Fruit fly (Drosophila melanogaster) whole organism, embryonic: Measurements from ENCODE around the gene Taf2.

Experiments
- CG11560 ChIP-seq: fragments of 200-800 bp; sonication (Bioruptor generic); IDR thresholded peaks from 3 replicates; pipeline ENCODE4 v1.3.6; 2022; ENCODE audit warnings: missing biosample characterization, missing genetic modification characterization
- CG15479 ChIP-seq: fragments of 200-800 bp; sonication (Bioruptor generic); optimal IDR thresholded peaks from 3 replicates; lab custom pipeline; 2019; ENCODE audit warnings: missing biosample characterization, mild to moderate bottlenecking, missing genetic modification characterization, moderate library complexity
- CG16779 ChIP-seq: fragments of 200-800 bp; sonication (Bioruptor generic); IDR thresholded peaks from 2 replicates; pipeline ENCODE4 v1.3.6; 2022; ENCODE audit warnings: missing biosample characterization, missing genetic modification characterization
- CG17912 ChIP-seq: fragments of 200-800 bp; sonication (Bioruptor generic); optimal IDR thresholded peaks from 2 replicates; lab custom pipeline; 2018; ENCODE audit warnings: missing biosample characterization, mild to moderate bottlenecking, missing genetic modification characterization
- CG1792 ChIP-seq: fragments of 200-800 bp; sonication (Bioruptor generic); optimal IDR thresholded peaks from 2 replicates; lab custom pipeline; 2016; ENCODE audit warnings: missing biosample characterization, missing genetic modification characterization
- CG18011 ChIP-seq: fragments of 200-800 bp; sonication (Bioruptor generic); optimal IDR thresholded peaks from 2 replicates; lab custom pipeline; 2017; ENCODE audit warnings: missing biosample characterization, missing genetic modification characterization, mild to moderate bottlenecking, moderate library complexity, missing genotype
- CG18764 ChIP-seq: fragments of 200-800 bp; sonication (Bioruptor generic); optimal IDR thresholded peaks from 3 replicates; lab custom pipeline; 2016; ENCODE audit warnings: missing biosample characterization, missing genetic modification characterization
- CG34224 ChIP-seq: fragments of 200-800 bp; sonication (Bioruptor generic); IDR thresholded peaks from 3 replicates; pipeline ENCODE4 v1.3.6; 2022; ENCODE audit warnings: missing biosample characterization, missing genetic modification characterization; ENCODE audit not compliant: partially characterized antibody
- CG34422 ChIP-seq: fragments of 200-800 bp; sonication (Bioruptor generic); IDR thresholded peaks from 3 replicates; pipeline ENCODE4 v1.3.6; 2022; ENCODE audit warnings: missing biosample characterization, missing genetic modification characterization
- CG4404 ChIP-seq: fragments of 200-800 bp; sonication (Bioruptor generic); IDR thresholded peaks from 2 replicates; pipeline ENCODE4 v1.3.6; 2022; ENCODE audit warnings: missing biosample characterization, missing genetic modification characterization
- CG6813 ChIP-seq: fragments of 200-800 bp; sonication (Bioruptor generic); optimal IDR thresholded peaks from 2 replicates; lab custom pipeline; 2017; ENCODE audit warnings: missing biosample characterization, missing genetic modification characterization, mild to moderate bottlenecking, moderate library complexity, missing genetic modification reagents
- CG7839 ChIP-seq: fragments of 200-800 bp; sonication (Bioruptor generic); optimal IDR thresholded peaks from 3 replicates; lab custom pipeline; 2018; ENCODE audit warnings: missing biosample characterization, mild to moderate bottlenecking, missing genetic modification characterization, moderate library complexity
- CHES-1-like ChIP-seq: fragments of 200-800 bp; sonication (Bioruptor generic); optimal IDR thresholded peaks from 2 replicates; lab custom pipeline; 2016; ENCODE audit warnings: missing biosample characterization, missing genetic modification characterization
- Camta ChIP-seq: fragments of 200-800 bp; sonication (Bioruptor generic); optimal IDR thresholded peaks from 2 replicates; lab custom pipeline; 2016; ENCODE audit warnings: missing biosample characterization, missing genetic modification characterization
- D ChIP-seq, 2 experiments: fragments of 200-800 bp in 1 of 2; fragments of >200 bp in 1 of 2; sonication (Bioruptor generic) in 1 of 2; optimal IDR thresholded peaks; 2 replicates in 1 of 2; 3 replicates in 1 of 2; lab custom pipeline; 2017; ENCODE audit warnings: mild to moderate bottlenecking in 1 of 2, missing biosample characterization in 1 of 2, missing genetic modification characterization in 1 of 2, missing genetic modification reagents in 1 of 2
- Eip74EF ChIP-seq, 2 experiments: fragments of 200-800 bp in 1 of 2; fragments of >200 bp in 1 of 2; sonication (Bioruptor generic) in 1 of 2; optimal IDR thresholded peaks; 2 replicates each; lab custom pipeline; 2017 to 2019; ENCODE audit warnings: missing biosample characterization in 2 of 2, missing genetic modification characterization in 2 of 2, mild to moderate bottlenecking in 1 of 2, moderate library complexity in 1 of 2
- Ets65A ChIP-seq: fragments of 200-800 bp; sonication (Bioruptor generic); peaks from one replicate; lab custom pipeline; 2016; ENCODE audit warnings: missing biosample characterization, missing genetic modification characterization
- Ets97D ChIP-seq: fragments of 200-800 bp; sonication (Bioruptor generic); optimal IDR thresholded peaks from 3 replicates; lab custom pipeline; 2016; ENCODE audit warnings: missing biosample characterization, missing genetic modification characterization
- Fer2 ChIP-seq: fragments of 200-800 bp; sonication (Bioruptor generic); optimal IDR thresholded peaks from 2 replicates; lab custom pipeline; 2018; ENCODE audit warnings: missing biosample characterization, mild to moderate bottlenecking, missing genetic modification characterization, moderate library complexity
- Hand ChIP-seq: fragments of 200-800 bp; sonication (Bioruptor generic); optimal IDR thresholded peaks from 2 replicates; lab custom pipeline; 2017; ENCODE audit warnings: mild to moderate bottlenecking, missing biosample characterization, missing genetic modification reagents, missing genetic modification characterization
- Hr3 ChIP-seq: fragments of 200-800 bp; sonication (Bioruptor generic); optimal IDR thresholded peaks from 3 replicates; lab custom pipeline; 2016; ENCODE audit warnings: missing biosample characterization, missing genetic modification characterization
- Oaz ChIP-seq: fragments of 200-800 bp; sonication (Bioruptor generic); IDR thresholded peaks from 2 replicates; pipeline ENCODE4 v1.3.6; 2022; ENCODE audit warnings: missing biosample characterization, missing genetic modification characterization
- Oli ChIP-seq: fragments of 200-800 bp; sonication (Bioruptor generic); optimal IDR thresholded peaks from 2 replicates; lab custom pipeline; 2018; ENCODE audit warnings: missing biosample characterization, mild to moderate bottlenecking, missing genetic modification characterization, moderate library complexity
- Poxn ChIP-seq: fragments of 200-800 bp; sonication (Bioruptor generic); IDR thresholded peaks from 2 replicates; pipeline ENCODE4 v1.3.6; 2022; ENCODE audit warnings: missing biosample characterization, missing genetic modification characterization
- Scr ChIP-seq: fragments of 200-800 bp; sonication (Bioruptor generic); IDR thresholded peaks from 2 replicates; pipeline ENCODE4 v1.3.6; 2022; ENCODE audit warnings: missing biosample characterization, missing genetic modification characterization; ENCODE audit not compliant: partially characterized antibody
- Spps ChIP-seq: fragments of 200-800 bp; sonication (Bioruptor generic); optimal IDR thresholded peaks from 2 replicates; lab custom pipeline; 2018; ENCODE audit warnings: missing biosample characterization, mild to moderate bottlenecking, missing genetic modification characterization
- Vsx1 ChIP-seq: fragments of 200-800 bp; sonication (Bioruptor generic); optimal IDR thresholded peaks from 2 replicates; lab custom pipeline; 2017; ENCODE audit warnings: missing biosample characterization, mild to moderate bottlenecking, missing genetic modification characterization, missing genetic modification reagents
- ap ChIP-seq: fragments of 200-800 bp; sonication (Bioruptor generic); IDR thresholded peaks from 2 replicates; pipeline ENCODE4 v1.3.6; 2022; ENCODE audit warnings: missing biosample characterization, missing genetic modification characterization
- ash1 ChIP-seq: fragments of 200-800 bp; sonication (Bioruptor generic); optimal IDR thresholded peaks from 2 replicates; lab custom pipeline; 2018; ENCODE audit warnings: missing biosample characterization, mild to moderate bottlenecking, missing genetic modification characterization
- bab2 ChIP-seq: fragments of 200-800 bp; sonication (Bioruptor generic); optimal IDR thresholded peaks from 2 replicates; lab custom pipeline; 2016; ENCODE audit warnings: missing biosample characterization, missing genetic modification characterization
- bcd ChIP-seq: fragments of 200-800 bp; sonication (Bioruptor generic); optimal IDR thresholded peaks from 2 replicates; lab custom pipeline; 2017; ENCODE audit warnings: missing biosample characterization, mild to moderate bottlenecking, missing genetic modification characterization
- crp ChIP-seq, 2 experiments: fragments of 200-800 bp; sonication (Bioruptor generic); optimal IDR thresholded peaks; 2 replicates in 1 of 2; 3 replicates in 1 of 2; lab custom pipeline; 2017; ENCODE audit warnings: missing biosample characterization in 2 of 2, missing genetic modification characterization in 2 of 2, mild to moderate bottlenecking in 1 of 2, moderate library complexity in 1 of 2
- emc ChIP-seq: fragments of 200-800 bp; sonication (Bioruptor generic); optimal IDR thresholded peaks from 2 replicates; lab custom pipeline; 2016; ENCODE audit warnings: missing biosample characterization, missing genetic modification characterization
- ems ChIP-seq: fragments of 200-800 bp; sonication (Bioruptor generic); optimal IDR thresholded peaks from 3 replicates; lab custom pipeline; 2016; ENCODE audit warnings: missing biosample characterization, missing genetic modification characterization
- fd96Cb ChIP-seq: fragments of 200-800 bp; sonication (Bioruptor generic); optimal IDR thresholded peaks from 2 replicates; lab custom pipeline; 2018; ENCODE audit warnings: missing biosample characterization, mild to moderate bottlenecking, missing genetic modification characterization, moderate library complexity
- hb ChIP-seq: fragments of 200-800 bp; sonication (Bioruptor generic); IDR thresholded peaks from 3 replicates; pipeline ENCODE4 v1.3.6; 2022; ENCODE audit warnings: missing biosample characterization, missing genetic modification characterization; ENCODE audit not compliant: partially characterized antibody
- klu ChIP-seq: fragments of 200-800 bp; sonication (Bioruptor generic); IDR thresholded peaks from 2 replicates; pipeline ENCODE4 v1.3.6; 2022; ENCODE audit warnings: missing biosample characterization, missing genetic modification characterization
- mirr ChIP-seq: fragments of 200-800 bp; sonication (Bioruptor generic); optimal IDR thresholded peaks from 3 replicates; lab custom pipeline; 2018; ENCODE audit warnings: missing biosample characterization, mild to moderate bottlenecking, missing genetic modification characterization
- pzg ChIP-seq: fragments of 200-800 bp; sonication (Bioruptor generic); optimal IDR thresholded peaks from 3 replicates; lab custom pipeline; 2018; ENCODE audit warnings: missing biosample characterization, mild to moderate bottlenecking, missing genetic modification characterization, moderate library complexity
- row ChIP-seq: fragments of 200-800 bp; sonication (Bioruptor generic); IDR thresholded peaks from 3 replicates; pipeline ENCODE4 v1.3.6; 2022; ENCODE audit warnings: missing biosample characterization, missing genetic modification characterization
- sisA ChIP-seq: fragments of 200-800 bp; sonication (Bioruptor generic); IDR thresholded peaks from 2 replicates; pipeline ENCODE4 v1.3.6; 2022; ENCODE audit warnings: missing biosample characterization, missing genetic modification characterization
- stc ChIP-seq: fragments of 200-800 bp; sonication (Bioruptor generic); IDR thresholded peaks from 2 replicates; pipeline ENCODE4 v1.3.6; 2022; ENCODE audit warnings: missing biosample characterization, missing genetic modification characterization
- ttk ChIP-seq: fragments of 200-800 bp; sonication (Bioruptor generic); IDR thresholded peaks from 2 replicates; pipeline ENCODE4 v2.1.2; 2022; ENCODE audit warnings: missing biosample characterization, missing genetic modification characterization
- unc-4 ChIP-seq: fragments of 200-800 bp; sonication (Bioruptor generic); IDR thresholded peaks from 2 replicates; pipeline ENCODE4 v1.3.6; 2022; ENCODE audit warnings: missing biosample characterization, missing genetic modification characterization; ENCODE audit not compliant: partially characterized antibody
- vfl ChIP-seq: fragments of 200-800 bp; sonication (Bioruptor generic); optimal IDR thresholded peaks from 2 replicates; lab custom pipeline; 2016; ENCODE audit warnings: missing biosample characterization, missing genetic modification characterization
- zen2 ChIP-seq: fragments of 200-800 bp; sonication (Bioruptor generic); IDR thresholded peaks from 3 replicates; pipeline ENCODE4 v1.3.6; 2022; ENCODE audit warnings: missing biosample characterization, missing genetic modification characterization; ENCODE audit not compliant: partially characterized antibody

The Taf2 gene

DNA sequence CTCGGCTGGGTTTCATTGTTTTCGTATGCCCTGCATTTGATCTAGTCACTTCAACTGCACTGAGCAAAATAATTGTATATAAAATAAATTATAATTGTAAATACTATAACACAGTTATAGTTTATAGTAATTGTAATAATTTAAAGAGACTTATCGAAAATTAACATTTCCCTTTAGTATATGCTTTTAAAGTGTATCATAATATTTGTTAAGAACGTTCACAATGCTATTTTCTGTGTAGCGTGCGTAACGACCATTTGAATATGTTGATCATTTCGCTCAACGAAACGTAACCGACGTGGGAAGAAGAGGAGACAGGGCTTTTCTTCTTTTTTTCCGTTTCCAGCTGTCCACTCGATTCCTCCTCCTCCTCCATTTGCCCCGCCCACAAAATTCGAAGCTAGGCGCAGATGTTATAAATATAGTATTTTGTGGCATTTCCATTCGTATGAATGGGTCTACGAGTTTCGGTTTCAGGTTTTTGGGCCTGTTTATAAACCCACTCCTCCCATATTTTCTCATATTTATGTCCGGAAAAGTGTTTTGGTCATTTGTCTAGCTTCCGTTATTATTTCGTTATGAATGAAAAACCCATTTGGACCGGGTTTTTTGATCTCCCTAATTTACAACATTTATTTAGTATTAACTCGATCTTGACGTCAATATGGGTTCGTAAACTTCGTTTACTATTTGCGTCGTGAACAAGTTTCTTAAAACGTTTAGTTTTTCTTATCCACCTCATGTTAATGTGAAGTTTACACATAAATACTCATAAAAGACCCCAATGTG lies 31.9 kb downstream of the Taf2 start (continued):
- TF ChIP-seq sisA (GFP tag; lab: Robert Waterston, UW) (peak; percentile 85), CG16779 (no peak), CG18764 (GFP tag; lab: Kevin White, UChicago) (peak; percentile 47), Hand (GFP tag; lab: Kevin White, UChicago) (peak; percentile 37), fd96Cb (tag; lab: Kevin White, UChicago) (peak; percentile 89), CG1792 (GFP tag; lab: Kevin White, UChicago) (no peak), CG34224 (no peak), Poxn (no peak), Oli (tag; lab: Kevin White, UChicago) (peak; percentile 82), Hr3 (peak; percentile 71)
- TF ChIP-seq, all 482 proteins: peak for 285

DNA sequence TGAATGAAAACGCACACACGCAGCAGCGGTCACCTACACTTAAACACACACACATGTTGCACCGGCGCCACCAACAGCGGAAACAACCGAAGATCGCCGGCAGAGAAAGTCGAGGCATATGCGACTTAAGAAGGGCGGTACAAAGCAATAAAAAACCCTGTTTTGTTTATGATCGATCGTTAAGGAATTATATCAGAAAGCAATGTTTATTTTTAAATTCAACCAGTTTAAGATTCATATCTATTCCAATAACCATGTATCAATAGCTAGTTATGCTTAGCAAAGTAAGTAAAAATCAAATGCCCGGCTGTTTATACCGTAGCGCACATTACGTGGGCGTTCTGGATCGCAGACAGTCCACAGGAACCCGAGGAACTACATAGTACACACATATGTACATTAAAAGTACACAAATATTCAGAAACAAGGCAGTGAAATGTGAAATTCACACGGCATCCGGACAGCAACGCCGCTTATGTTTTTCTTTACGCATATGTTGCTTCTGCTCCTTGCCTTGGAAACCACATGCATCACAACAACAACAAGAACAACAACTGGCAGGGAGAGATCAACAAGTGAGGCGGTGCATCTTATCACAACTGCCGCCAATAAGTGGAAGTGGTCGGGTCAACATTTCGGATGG lies 32.6 kb downstream of the Taf2 start:
- TF ChIP-seq CG34422 (peak; percentile 98), CG7839 (tag; lab: Kevin White, UChicago) (peak; percentile 96), D (optimal IDR thresholded peaks at IDR 0.05; lab: Kevin White, UChicago) (no peak), D (GFP tag; optimal IDR thresholded peaks at IDR 0.05; lab: Kevin White, UChicago) (peak; percentile 99), CG6813 (GFP tag; lab: Kevin White, UChicago) (peak; percentile 96), ash1 (GFP tag; lab: Kevin White, UChicago) (peak; percentile 73), stc (GFP tag; lab: Robert Waterston, UW) (peak; percentile 97), CG4404 (GFP tag; lab: Robert Waterston, UW) (peak; percentile 99), Poxn (peak; percentile 47; the same call in 1 of the 2 replicates), mirr (GFP tag; lab: Kevin White, UChicago) (peak; percentile 71), CHES-1-like (GFP tag; lab: Kevin White, UChicago) (peak; percentile 97), ttk (GFP tag; lab: Robert Waterston, UW) (peak; percentile 97), CG11560 (tag; lab: Robert Waterston, UW) (no peak; the same call in 2 of the 3 replicates), Ets97D (GFP tag; lab: Kevin White, UChicago) (peak; percentile 88), unc-4 (no peak), emc (peak; percentile 83), CG15479 (GFP tag; lab: Kevin White, UChicago) (peak; percentile 98), crp (GFP tag; optimal IDR thresholded peaks at IDR 0.05; lab: Kevin White, UChicago) (peak; percentile 12 to 67), ap (GFP tag; lab: Robert Waterston, UW) (peak; percentile 96), vfl (GFP tag; lab: Kevin White, UChicago) (peak; percentile 89), pzg (GFP tag; lab: Kevin White, UChicago) (no peak), hb (GFP tag; lab: Robert Waterston, UW) (no peak), Camta (peak; percentile 96), row (GFP tag; lab: Robert Waterston, UW) (peak; percentile 98), Fer2 (tag; lab: Kevin White, UChicago) (peak; percentile 81), Oaz (GFP tag; lab: Robert Waterston, UW) (peak; percentile 90), Eip74EF (GFP tag; optimal IDR thresholded peaks at IDR 0.05; lab: Kevin White, UChicago) (peak in 1 of 2 experiments; percentile 96), bcd (GFP tag; lab: Kevin White, UChicago) (peak; percentile 96), Spps (tag; lab: Kevin White, UChicago) (peak; percentile 98), ems (GFP tag; lab: Kevin White, UChicago) (peak; percentile 98), CG18011 (peak; percentile 65), klu (GFP tag; lab: Robert Waterston, UW) (peak; percentile 90), Vsx1 (GFP tag; lab: Kevin White, UChicago) (peak; percentile 91), zen2 (GFP tag; lab: Robert Waterston, UW) (no peak), Ets65A (GFP tag; lab: Kevin White, UChicago) (peak; percentile 99), CG17912 (GFP tag; lab: Kevin White, UChicago) (peak; percentile 84), Scr (GFP tag; lab: Robert Waterston, UW) (no peak), bab2 (GFP tag; lab: Kevin White, UChicago) (peak; percentile 97)
